Worm (Caenorhabditis elegans): ENCODE measurements around the gene Y43B11AR.3.

Gene Y43B11AR.3

ce11 chrIV:7067446-7067845 is 16.1 kb downstream of the Y43B11AR.3 start:
- TF ChIP-seq pax-3 (tag; optimal IDR thresholded peaks at IDR 0.05) (no peak), ceh-82 (tag; optimal IDR thresholded peaks at IDR 0.05) (no peak), elt-2 (tag; optimal IDR thresholded peaks at IDR 0.05) (no peak), lsy-2 (tag; optimal IDR thresholded peaks at IDR 0.05) (no peak), irx-1 (tag; optimal IDR thresholded peaks at IDR 0.05) (no peak), hlh-17 (GFP tag; optimal IDR thresholded peaks at IDR 0.05; ENCODE audit: borderline replicate concordance) (no peak), isw-1 (GFP tag; IDR thresholded peaks at IDR 0.05) (no peak), fkh-8 (tag; optimal IDR thresholded peaks at IDR 0.05) (no peak), pqm-1 (tag; optimal IDR thresholded peaks at IDR 0.05) (no peak), hlh-4 (tag; optimal IDR thresholded peaks at IDR 0.05) (no peak), fkh-4 (tag; optimal IDR thresholded peaks at IDR 0.05; ENCODE audit: borderline replicate concordance) (no peak), lin-13 (GFP tag; optimal IDR thresholded peaks at IDR 0.05) (no peak), mef-2 (tag; optimal IDR thresholded peaks at IDR 0.05) (no peak), C04F5.9 (tag; optimal IDR thresholded peaks at IDR 0.05) (no peak), nhr-11 (tag; optimal IDR thresholded peaks at IDR 0.05) (no peak), skn-1 (tag; optimal IDR thresholded peaks at IDR 0.05) (no peak), lir-3 (tag; optimal IDR thresholded peaks at IDR 0.05; ENCODE audit: poor library complexity) (no peak), tbx-2 (tag; optimal IDR thresholded peaks at IDR 0.05) (no peak), sup-37 (GFP tag; optimal IDR thresholded peaks at IDR 0.05) (no peak)

ce11 chrIV:7065022-7065421 is 18.5 kb downstream of the Y43B11AR.3 start, which contains the start of gene Y43B11AL.1:
Gene Y43B11AL.1, plus strand, starts transcription at chrIV:7065322.
- TF ChIP-seq nhr-71 (tag; optimal IDR thresholded peaks at IDR 0.05) = no peak
- no peak for TF ChIP-seq ceh-8 (GFP tag; optimal IDR thresholded peaks at IDR 0.05)
- TF ChIP-seq efl-1 (optimal IDR thresholded peaks at IDR 0.05) = no peak
- TF ChIP-seq efl-1 (GFP tag; optimal IDR thresholded peaks at IDR 0.05 in 1 of 2) = no peak
- TF ChIP-seq unc-98 (GFP tag; IDR thresholded peaks at IDR 0.05) = no peak
- TF ChIP-seq nhr-76 (tag; optimal IDR thresholded peaks at IDR 0.05) = no peak
- TF ChIP-seq lir-3 (tag; optimal IDR thresholded peaks at IDR 0.05; ENCODE audit: poor library complexity) = no peak
- TF ChIP-seq irx-1 (tag; optimal IDR thresholded peaks at IDR 0.05) = no peak
- TF ChIP-seq mef-2 (tag; optimal IDR thresholded peaks at IDR 0.05) = no peak
- no peak for TF ChIP-seq nhr-90 (tag; optimal IDR thresholded peaks at IDR 0.05; ENCODE audit: poor library complexity)
- TF ChIP-seq zip-4 (GFP tag; optimal IDR thresholded peaks at IDR 0.05) = no peak
- no peak for TF ChIP-seq tbx-2 (tag; optimal IDR thresholded peaks at IDR 0.05)
- no peak for TF ChIP-seq nhr-85 (tag)
- no peak for TF ChIP-seq ces-1 (GFP tag; optimal IDR thresholded peaks at IDR 0.05)
- no peak for TF ChIP-seq nhr-20 (tag; optimal IDR thresholded peaks at IDR 0.05)
- TF ChIP-seq tlp-1 (tag; optimal IDR thresholded peaks at IDR 0.05) = no peak

ce11 chrIV:7062697-7063096 is 20.8 kb downstream of the Y43B11AR.3 start:
- TF ChIP-seq nhr-28 (tag; optimal IDR thresholded peaks at IDR 0.05) (no peak), fkh-4 (tag; optimal IDR thresholded peaks at IDR 0.05; ENCODE audit: borderline replicate concordance) (no peak), nhr-77 (tag; optimal IDR thresholded peaks at IDR 0.05) (no peak), lin-14 (GFP tag; optimal IDR thresholded peaks at IDR 0.05) (no peak), mef-2 (tag; optimal IDR thresholded peaks at IDR 0.05) (no peak), mab-9 (GFP tag; IDR thresholded peaks at IDR 0.05) (no peak), C34B4.2 (tag; optimal IDR thresholded peaks at IDR 0.05) (no peak), nhr-85 (tag) (no peak), snu-23 (GFP tag; optimal IDR thresholded peaks at IDR 0.05) (no peak)

- TF ChIP-seq ceh-63 (GFP tag; optimal IDR thresholded peaks at IDR 0.05) = no peak
- no peak for TF ChIP-seq lin-13 (GFP tag; optimal IDR thresholded peaks at IDR 0.05)
- TF ChIP-seq jun-1 (tag; optimal IDR thresholded peaks at IDR 0.05) = no peak
- no peak for TF ChIP-seq egl-13 (tag; optimal IDR thresholded peaks at IDR 0.05)
- no peak for TF ChIP-seq fkh-4 (tag; optimal IDR thresholded peaks at IDR 0.05; ENCODE audit: borderline replicate concordance)
- TF ChIP-seq ceh-82 (tag; optimal IDR thresholded peaks at IDR 0.05) = no peak
- no peak for TF ChIP-seq ama-1 (optimal IDR thresholded peaks at IDR 0.05)
- no peak for TF ChIP-seq fos-1 (tag; optimal IDR thresholded peaks at IDR 0.05)
- no peak for TF ChIP-seq snpc-4 (tag; optimal IDR thresholded peaks at IDR 0.05)
- TF ChIP-seq dpl-1 (GFP tag; optimal IDR thresholded peaks at IDR 0.05) = no peak
These were observed 25.8 kb downstream of the Y43B11AR.3 start, which contains the start of gene srx-50 for ce11 chrIV:7057677-7058076. Gene srx-50, plus strand, starts transcription at chrIV:7057977.

Measured in whole organism, L1 larva.